Fruit fly (Drosophila melanogaster) whole organism, embryonic: Measurements from ENCODE around the gene CG31687.

Source experiments
- Ada2b ChIP-seq: fragments of 200-800 bp; sonication (Bioruptor generic); IDR thresholded peaks from 2 replicates; pipeline ENCODE4 v1.3.6; 2022; ENCODE audit warnings: missing biosample characterization, missing genetic modification characterization
- Atf-2 ChIP-seq: fragments of 200-800 bp; sonication (Bioruptor generic); optimal IDR thresholded peaks from 2 replicates; lab custom pipeline; 2016; ENCODE audit warnings: missing biosample characterization, missing genetic modification characterization
- CG18599 ChIP-seq: fragments of 200-800 bp; sonication (Bioruptor generic); optimal IDR thresholded peaks from 3 replicates; lab custom pipeline; 2017; ENCODE audit warnings: missing biosample characterization, missing genetic modification characterization, mild to moderate bottlenecking, moderate library complexity, missing genetic modification reagents
- CG4707 ChIP-seq: fragments of 200-800 bp; sonication (Bioruptor generic); optimal IDR thresholded peaks from 2 replicates; lab custom pipeline; 2018; ENCODE audit warnings: missing biosample characterization, mild to moderate bottlenecking, missing genetic modification characterization, moderate library complexity
- CG6765 ChIP-seq: fragments of 200-800 bp; sonication (Bioruptor generic); optimal IDR thresholded peaks from 3 replicates; lab custom pipeline; 2017; ENCODE audit warnings: missing biosample characterization, mild to moderate bottlenecking, missing genetic modification characterization
- CG7786 ChIP-seq: fragments of 200-800 bp; sonication (Bioruptor generic); optimal IDR thresholded peaks from 2 replicates; lab custom pipeline; 2016; ENCODE audit warnings: missing biosample characterization, missing genetic modification characterization
- CG9609 ChIP-seq: fragments of 200-800 bp; sonication (Bioruptor generic); optimal IDR thresholded peaks from 3 replicates; lab custom pipeline; 2016; ENCODE audit warnings: missing biosample characterization, missing genetic modification characterization
- Mad ChIP-seq: fragments of 200-800 bp; sonication (Bioruptor generic); optimal IDR thresholded peaks from 2 replicates; lab custom pipeline; 2016; ENCODE audit warnings: missing biosample characterization, missing genetic modification characterization
- Spps ChIP-seq: fragments of 200-800 bp; sonication (Bioruptor generic); optimal IDR thresholded peaks from 2 replicates; lab custom pipeline; 2018; ENCODE audit warnings: missing biosample characterization, mild to moderate bottlenecking, missing genetic modification characterization
- cad ChIP-seq: fragments of >200 bp; optimal IDR thresholded peaks from 2 replicates; lab custom pipeline; 2017; ENCODE audit warnings: missing biosample characterization, missing genetic modification characterization
- chinmo ChIP-seq: fragments of 200-800 bp; sonication (Bioruptor generic); IDR thresholded peaks from 4 replicates; pipeline ENCODE4 v1.3.6; 2022; ENCODE audit warnings: missing biosample characterization, missing genetic modification characterization; ENCODE audit not compliant: partially characterized antibody
- fd3F ChIP-seq: fragments of 200-800 bp; sonication (Bioruptor generic); optimal IDR thresholded peaks from 2 replicates; lab custom pipeline; 2018; ENCODE audit warnings: missing biosample characterization, mild to moderate bottlenecking, missing genetic modification characterization, moderate library complexity
- sug ChIP-seq: fragments of 200-800 bp; optimal IDR thresholded peaks from 2 replicates; lab custom pipeline; 2019; ENCODE audit warnings: missing biosample characterization, mild to moderate bottlenecking, missing genetic modification characterization, moderate library complexity

DNA sequence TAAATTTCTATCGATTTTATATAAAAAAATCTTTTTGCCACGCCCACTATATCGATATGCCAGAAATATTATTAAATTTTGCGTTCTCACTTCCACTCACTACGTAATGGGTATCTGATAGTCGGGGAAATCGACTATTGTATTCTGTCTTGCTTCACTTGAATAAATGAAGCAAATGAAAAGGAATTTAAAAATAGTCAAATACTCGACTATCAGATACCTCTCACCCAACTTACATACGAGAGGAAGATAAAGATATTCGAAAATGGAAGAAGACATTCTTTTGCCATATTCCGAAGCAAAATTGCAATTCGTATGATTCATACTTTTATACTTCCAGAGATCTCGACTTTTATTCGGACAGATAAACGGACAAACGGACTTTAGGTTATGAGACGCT is 36.2 kb upstream of the CG31687 start:
- TF ChIP-seq sug (tag; lab: Kevin White, UChicago) (no peak), cad (GFP tag; lab: Kevin White, UChicago) (no peak), fd3F (no peak), Spps (tag; lab: Kevin White, UChicago) (no peak), CG6765 (no peak), chinmo (GFP tag; lab: Robert Waterston, UW) (no peak), Mad (GFP tag; lab: Kevin White, UChicago) (no peak), Ada2b (GFP tag; lab: Robert Waterston, UW) (no peak), CG7786 (no peak), CG9609 (GFP tag; lab: Kevin White, UChicago) (no peak), Atf-2 (no peak), CG4707 (GFP tag; lab: Kevin White, UChicago) (no peak), CG18599 (GFP tag; lab: Kevin White, UChicago) (no peak)
